Worm (Caenorhabditis elegans): ENCODE measurements around the gene K07F5.17.

Gene K07F5.17

DNA sequence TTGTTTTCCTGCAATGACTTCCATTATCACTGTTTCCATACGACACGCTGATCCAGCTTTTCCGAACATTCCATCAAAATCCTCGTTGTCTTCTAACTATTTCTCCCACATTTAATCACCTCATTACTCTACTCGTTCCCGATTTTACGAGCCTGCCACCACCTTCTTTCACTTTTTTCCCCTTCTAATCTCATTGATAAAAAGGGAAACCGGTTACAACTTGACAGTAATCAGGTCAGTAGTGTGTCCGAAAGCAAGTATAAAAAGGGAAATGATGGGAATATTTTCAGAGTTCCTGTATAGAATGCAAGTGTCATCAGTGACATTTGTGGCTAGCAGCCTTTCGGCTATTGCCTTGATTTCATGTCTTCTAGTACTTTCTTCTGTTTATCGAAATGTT, 20.6 kb upstream of the K07F5.17 start, which contains the start of gene col-123:
TSS of gene col-123 (plus strand) at position 301 of the 400 bp plus-strand sequence.
- TF ChIP-seq ZK546.5 (tag; optimal IDR thresholded peaks at IDR 0.05) (no peak), nhr-6 (tag; optimal IDR thresholded peaks at IDR 0.05) (no peak), ceh-82 (tag; optimal IDR thresholded peaks at IDR 0.05) (no peak)

DNA sequence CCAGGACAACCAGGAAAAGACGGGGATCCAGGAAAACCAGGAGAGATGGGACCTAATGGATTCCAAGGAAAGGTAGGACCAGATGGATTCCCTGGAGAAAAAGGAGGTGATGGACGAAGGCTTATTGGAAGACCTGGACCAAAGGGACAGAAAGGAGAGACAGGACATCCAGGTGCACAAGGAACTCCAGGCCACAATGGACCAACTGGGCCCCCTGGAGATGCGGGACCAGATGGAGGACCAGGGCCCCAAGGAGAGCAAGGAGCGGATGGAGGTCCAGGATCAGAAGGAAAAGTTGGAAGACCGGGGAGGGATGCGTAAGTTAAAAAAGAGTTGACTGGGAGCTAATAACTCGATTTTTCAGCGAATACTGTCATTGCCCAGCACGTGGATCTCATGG, 19.6 kb upstream of the K07F5.17 start:
- TF ChIP-seq sma-9 (GFP tag; optimal IDR thresholded peaks at IDR 0.05) (no peak), sma-9 (tag; optimal IDR thresholded peaks at IDR 0.05) (no peak), C34F6.9 (tag; optimal IDR thresholded peaks at IDR 0.05) (no peak), nhr-25 (tag; optimal IDR thresholded peaks at IDR 0.05) (no peak), elt-3 (tag; optimal IDR thresholded peaks at IDR 0.05) (no peak), peb-1 (tag; optimal IDR thresholded peaks at IDR 0.05) (no peak), mab-5 (tag; optimal IDR thresholded peaks at IDR 0.05) (no peak), unc-62 (GFP tag; optimal IDR thresholded peaks at IDR 0.05) (no peak)

DNA sequence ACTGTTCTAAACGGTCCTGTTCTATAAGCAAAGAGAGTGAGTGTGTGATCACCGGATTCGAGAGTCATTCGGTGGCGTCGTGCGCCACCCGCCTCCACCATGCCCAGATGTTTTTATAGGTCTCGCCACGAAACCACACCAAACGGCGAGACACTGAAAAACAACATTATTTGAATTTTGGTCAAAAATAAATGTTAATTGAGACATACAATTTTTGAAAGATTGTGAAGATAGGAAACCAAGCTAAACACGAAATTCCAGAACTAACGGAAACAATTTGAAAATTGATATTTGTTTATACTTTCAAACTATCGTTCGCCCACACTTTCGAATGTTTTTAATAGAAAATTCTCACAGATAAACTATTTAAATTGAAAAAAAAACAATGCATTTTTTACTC, 17.7 kb upstream of the K07F5.17 start, which contains the start of gene catp-6:
TSS of gene catp-6 (minus strand) at position 101 of the 400 bp plus-strand sequence.
- TF ChIP-seq dmd-4 (tag; optimal IDR thresholded peaks at IDR 0.05) (no peak), nhr-77 (tag; optimal IDR thresholded peaks at IDR 0.05) (no peak), unc-62 (GFP tag; optimal IDR thresholded peaks at IDR 0.05) (no peak), gmeb-1 (tag; optimal IDR thresholded peaks at IDR 0.05) (no peak), peb-1 (tag; optimal IDR thresholded peaks at IDR 0.05) (no peak), F13H6.1 (tag; optimal IDR thresholded peaks at IDR 0.05) (no peak), lin-39 (tag; optimal IDR thresholded peaks at IDR 0.05) (no peak), C34F6.9 (tag; optimal IDR thresholded peaks at IDR 0.05) (no peak), nhr-23 (tag; optimal IDR thresholded peaks at IDR 0.05) (no peak), nhr-12 (tag; optimal IDR thresholded peaks at IDR 0.05) (no peak), fos-1 (tag; optimal IDR thresholded peaks at IDR 0.05) (no peak), nhr-10 (tag; optimal IDR thresholded peaks at IDR 0.05) (no peak), lin-11 (tag; optimal IDR thresholded peaks at IDR 0.05) (no peak), elt-1 (tag; optimal IDR thresholded peaks at IDR 0.05) (no peak), elt-3 (tag; optimal IDR thresholded peaks at IDR 0.05) (no peak)

DNA sequence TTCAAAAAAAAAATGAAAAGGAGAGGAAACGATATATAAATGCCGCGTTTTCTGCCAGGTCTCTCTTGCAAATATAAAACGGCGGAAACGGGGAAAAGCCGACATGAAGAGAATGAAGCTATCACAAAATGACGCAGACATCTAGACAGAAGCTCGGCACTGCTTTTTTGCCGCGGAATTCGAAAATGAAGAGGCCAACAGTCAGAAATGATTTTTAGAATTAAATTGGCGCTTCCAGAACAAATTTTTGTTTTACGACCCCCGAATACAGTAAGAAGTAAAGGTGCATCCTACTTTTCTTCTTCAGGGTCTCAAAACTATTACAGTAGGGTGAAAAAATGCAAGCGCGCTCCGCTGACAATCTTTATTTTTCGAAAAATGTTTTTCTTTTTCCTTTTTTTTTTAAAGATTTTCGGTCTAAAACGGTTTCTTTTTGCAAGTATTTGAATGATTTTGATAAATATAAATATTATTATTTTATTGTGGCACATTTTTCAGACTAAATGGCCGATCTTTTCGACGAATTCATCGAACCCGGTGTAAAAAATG, 16.9 kb upstream of the K07F5.17 start, which contains the start of gene mtr-4:
TSS of gene mtr-4 (plus strand) at position 499 of the 549 bp plus-strand sequence.
- TF ChIP-seq mdl-1 (tag; optimal IDR thresholded peaks at IDR 0.05), result no peak
- TF ChIP-seq nhr-10 (tag; optimal IDR thresholded peaks at IDR 0.05), result no peak
- TF ChIP-seq nhr-23 (tag; optimal IDR thresholded peaks at IDR 0.05), result no peak
- peak; percentile 30 for TF ChIP-seq nhr-129 (tag; optimal IDR thresholded peaks at IDR 0.05)
- no peak for TF ChIP-seq dmd-4 (tag; optimal IDR thresholded peaks at IDR 0.05)
- TF ChIP-seq ztf-1 (GFP tag; conservative IDR thresholded peaks at IDR 0.05), result no peak
- TF ChIP-seq ceh-16 (tag; optimal IDR thresholded peaks at IDR 0.05), result no peak
- no peak for TF ChIP-seq sma-9 (GFP tag; optimal IDR thresholded peaks at IDR 0.05)
- TF ChIP-seq sma-9 (tag; optimal IDR thresholded peaks at IDR 0.05), result no peak
- no peak for TF ChIP-seq alr-1 (tag; optimal IDR thresholded peaks at IDR 0.05)
- TF ChIP-seq ceh-82 (tag; optimal IDR thresholded peaks at IDR 0.05), result no peak
- TF ChIP-seq F13H6.1 (tag; optimal IDR thresholded peaks at IDR 0.05), result no peak
- no peak for TF ChIP-seq gmeb-1 (tag; optimal IDR thresholded peaks at IDR 0.05)
- TF ChIP-seq crh-2 (tag; optimal IDR thresholded peaks at IDR 0.05), result no peak
- no peak for TF ChIP-seq peb-1 (tag; optimal IDR thresholded peaks at IDR 0.05)
- no peak for TF ChIP-seq aly-2 (tag; optimal IDR thresholded peaks at IDR 0.05)
- peak; percentile 50 for TF ChIP-seq C34F6.9 (tag; optimal IDR thresholded peaks at IDR 0.05)
- TF ChIP-seq lin-39 (tag; optimal IDR thresholded peaks at IDR 0.05), result no peak
- peak; percentile 44 for TF ChIP-seq fos-1 (tag; optimal IDR thresholded peaks at IDR 0.05)
- no peak for TF ChIP-seq mab-5 (tag; optimal IDR thresholded peaks at IDR 0.05)
- TF ChIP-seq ztf-4 (tag; optimal IDR thresholded peaks at IDR 0.05), result no peak

DNA sequence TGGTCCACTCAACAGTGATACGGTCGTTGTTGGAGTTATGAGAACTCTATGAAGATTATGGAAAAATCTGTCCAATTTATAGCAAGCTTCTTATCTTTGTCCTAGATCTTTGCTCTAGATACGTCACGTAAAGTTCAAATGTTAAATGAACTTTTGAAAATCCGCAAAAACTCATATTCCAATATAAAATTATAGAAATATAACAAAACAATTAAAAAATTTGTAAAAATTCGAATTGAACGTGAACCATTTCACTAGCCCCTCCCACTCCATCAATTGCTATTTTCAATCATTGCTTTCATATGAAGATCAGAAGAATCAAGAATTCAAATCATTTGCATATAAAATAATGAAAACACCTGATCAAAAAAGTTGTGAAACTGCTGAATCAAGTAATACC, 9.6 kb upstream of the K07F5.17 start, which contains the start of gene kin-21:
TSS of gene kin-21 (plus strand) at position 301 of the 400 bp plus-strand sequence.
- TF ChIP-seq mdl-1 (tag; optimal IDR thresholded peaks at IDR 0.05) (no peak), nhr-77 (tag; optimal IDR thresholded peaks at IDR 0.05) (no peak), egl-27 (tag; optimal IDR thresholded peaks at IDR 0.05) (no peak), nhr-10 (tag; optimal IDR thresholded peaks at IDR 0.05) (no peak), sem-4 (tag; optimal IDR thresholded peaks at IDR 0.05) (no peak), lin-39 (tag; optimal IDR thresholded peaks at IDR 0.05) (no peak), ama-1 (optimal IDR thresholded peaks at IDR 0.05) (no peak), mab-5 (tag; optimal IDR thresholded peaks at IDR 0.05) (no peak), nhr-237 (tag; optimal IDR thresholded peaks at IDR 0.05) (no peak), F13H6.1 (tag; optimal IDR thresholded peaks at IDR 0.05) (no peak), ztf-1 (GFP tag; conservative IDR thresholded peaks at IDR 0.05) (no peak), ztf-11 (tag; optimal IDR thresholded peaks at IDR 0.05) (no peak)
